Fruit fly (Drosophila melanogaster): ENCODE measurements around the gene nerfin-1.

The nerfin-1 gene

DNA sequence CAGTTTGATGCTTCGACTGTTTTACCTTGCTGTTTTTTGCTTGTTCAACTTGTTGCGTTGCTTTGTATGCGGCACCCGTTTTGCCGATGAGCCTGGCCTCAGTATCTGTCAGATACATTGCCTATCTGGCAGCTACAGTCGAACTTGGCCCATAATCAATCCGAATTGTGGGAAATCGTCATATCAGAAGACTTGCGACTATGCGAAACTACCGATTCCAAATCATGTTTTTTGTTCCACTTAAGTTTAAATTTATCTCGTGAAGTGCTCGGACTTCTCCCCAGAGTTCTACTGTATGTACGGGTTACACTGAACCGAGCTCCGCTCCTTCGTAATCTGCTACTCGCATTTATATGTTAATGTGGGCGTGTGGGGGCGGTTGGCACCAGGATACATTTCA is 24.7 kb upstream of the nerfin-1 start (continued):
- TF ChIP-seq pita (GFP tag; optimal IDR thresholded peaks at IDR 0.05): no peak
- no peak for TF ChIP-seq z (GFP tag; IDR thresholded peaks at IDR 0.05)
- no peak for TF ChIP-seq pan (optimal IDR thresholded peaks at IDR 0.05)
- peak in 1 of 2 experiments; percentile 27 for TF ChIP-seq pan (GFP tag; optimal IDR thresholded peaks at IDR 0.05 in 1 of 2, IDR thresholded peaks at IDR 0.05 in 1 of 2)
- TF ChIP-seq CG18619 (GFP tag; optimal IDR thresholded peaks at IDR 0.05): no peak
- peak; percentile 54; the same call in 2 of the 3 replicates for TF ChIP-seq Dbx (GFP tag; IDR thresholded peaks at IDR 0.05)
- no peak for TF ChIP-seq onecut (GFP tag; IDR thresholded peaks at IDR 0.05)
- TF ChIP-seq exex (tag; optimal IDR thresholded peaks at IDR 0.05): no peak
- peak; percentile 25; the same call in 1 of the 2 replicates for TF ChIP-seq lmd (GFP tag; IDR thresholded peaks at IDR 0.05)
- TF ChIP-seq ro (GFP tag; IDR thresholded peaks at IDR 0.05): no peak
- TF ChIP-seq Meics (GFP tag; optimal IDR thresholded peaks at IDR 0.05): peak; percentile 33
- TF ChIP-seq Eip74EF (GFP tag; optimal IDR thresholded peaks at IDR 0.05): no peak
- TF ChIP-seq tup (GFP tag; optimal IDR thresholded peaks at IDR 0.05): no peak
- TF ChIP-seq Hr78 (GFP tag; optimal IDR thresholded peaks at IDR 0.05): no peak
- no peak for TF ChIP-seq Chrac-16 (GFP tag; optimal IDR thresholded peaks at IDR 0.05)
- no peak for TF ChIP-seq D19A (tag; optimal IDR thresholded peaks at IDR 0.05)
- TF ChIP-seq crc (GFP tag; optimal IDR thresholded peaks at IDR 0.05): no peak
- peak; percentile 10; the same call in 1 of the 3 replicates for TF ChIP-seq Mrtf (GFP tag; IDR thresholded peaks at IDR 0.05)
- TF ChIP-seq scrt (GFP tag; optimal IDR thresholded peaks at IDR 0.05): peak; percentile 75
- no peak for TF ChIP-seq CG17802 (tag; optimal IDR thresholded peaks at IDR 0.05)
- no peak for TF ChIP-seq gcm (GFP tag; optimal IDR thresholded peaks at IDR 0.05)
- TF ChIP-seq Drgx (GFP tag; IDR thresholded peaks at IDR 0.05): peak; percentile 24; the same call in 1 of the 2 replicates
- no peak for TF ChIP-seq Hr3 (GFP tag; optimal IDR thresholded peaks at IDR 0.05)
- TF ChIP-seq CG9932 (GFP tag; IDR thresholded peaks at IDR 0.05): peak; percentile 23; the same call in 1 of the 2 replicates
- TF ChIP-seq cas (GFP tag; IDR thresholded peaks at IDR 0.05): no peak
- no peak for TF ChIP-seq Dad (GFP tag; optimal IDR thresholded peaks at IDR 0.05)
- no peak for TF ChIP-seq jing (GFP tag; optimal IDR thresholded peaks at IDR 0.05)
- TF ChIP-seq hb (GFP tag; IDR thresholded peaks at IDR 0.05; ENCODE audit: partially characterized antibody): no peak
- 0 out of 4 replicates have a peak, but pooled peaks have one; percentile 2 for TF ChIP-seq chinmo (GFP tag; IDR thresholded peaks at IDR 0.05; ENCODE audit: partially characterized antibody)
- TF ChIP-seq CG9609 (GFP tag; optimal IDR thresholded peaks at IDR 0.05): no peak
- TF ChIP-seq p53 (GFP tag; optimal IDR thresholded peaks at IDR 0.05): no peak
- peak; percentile 40; the same call in 1 of the 3 replicates for TF ChIP-seq Aef1 (GFP tag; IDR thresholded peaks at IDR 0.05)
- TF ChIP-seq vfl (GFP tag; optimal IDR thresholded peaks at IDR 0.05): no peak
- TF ChIP-seq CG12744 (GFP tag; optimal IDR thresholded peaks at IDR 0.05): no peak
- no peak for TF ChIP-seq hbn (GFP tag; IDR thresholded peaks at IDR 0.05; ENCODE audit: partially characterized antibody)
- TF ChIP-seq CG12942 (GFP tag; optimal IDR thresholded peaks at IDR 0.05): no peak

DNA sequence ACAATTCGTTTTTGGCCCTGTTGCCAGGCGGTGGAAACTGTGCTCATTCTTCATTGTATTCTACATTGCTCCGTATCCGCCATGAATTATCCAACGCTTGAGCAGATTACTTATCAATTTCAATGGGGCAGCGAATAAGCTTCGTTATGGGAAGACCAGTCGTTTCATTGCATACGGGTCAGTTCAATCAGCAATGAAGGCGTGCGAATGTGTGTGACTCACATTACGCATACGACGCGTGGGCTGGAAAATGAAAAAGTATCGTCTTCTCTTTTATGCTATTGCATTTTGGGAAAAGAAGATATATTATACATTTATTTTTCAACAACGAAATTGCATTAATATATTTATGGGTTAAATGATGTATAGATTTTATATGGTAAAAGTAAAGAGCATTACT is 23.9 kb upstream of the nerfin-1 start:
- TF ChIP-seq ara (GFP tag; IDR thresholded peaks at IDR 0.05): no peak
- no peak for TF ChIP-seq CG14860 (GFP tag; IDR thresholded peaks at IDR 0.05; ENCODE audit: partially characterized antibody)
- no peak for TF ChIP-seq nau (GFP tag; optimal IDR thresholded peaks at IDR 0.05)
- TF ChIP-seq Ets65A (GFP tag): peak; percentile 10
- no peak for TF ChIP-seq eyg (GFP tag; optimal IDR thresholded peaks at IDR 0.05)
- peak; percentile 20 for TF ChIP-seq Med (GFP tag)
- TF ChIP-seq CG7372 (GFP tag; IDR thresholded peaks at IDR 0.05): 0 out of 2 replicates have a peak, but pooled peaks have one; percentile 50
- TF ChIP-seq cato (GFP tag; optimal IDR thresholded peaks at IDR 0.05; ENCODE audit: borderline replicate concordance): no peak
- TF ChIP-seq CoRest (tag; optimal IDR thresholded peaks at IDR 0.05): no peak
- TF ChIP-seq gcm (GFP tag; optimal IDR thresholded peaks at IDR 0.05): peak; percentile 9

Data from whole organism, embryonic.